Worm (Caenorhabditis elegans): ENCODE results near the gene C28A5.2.

Gene C28A5.2

ce11 chrIII:4449357-4449756, 10.0 kb upstream of the C28A5.2 start (continued):
- TF ChIP-seq nhr-6 (tag; optimal IDR thresholded peaks at IDR 0.05), result no peak
- TF ChIP-seq mdl-1 (tag; optimal IDR thresholded peaks at IDR 0.05), result no peak
- no peak for TF ChIP-seq fos-1 (tag; optimal IDR thresholded peaks at IDR 0.05)
- no peak for TF ChIP-seq ceh-82 (tag; optimal IDR thresholded peaks at IDR 0.05)
- TF ChIP-seq zag-1 (tag; optimal IDR thresholded peaks at IDR 0.05), result no peak
- TF ChIP-seq Y48G9A.11 (GFP tag; IDR thresholded peaks at IDR 0.05), result no peak
- no peak for TF ChIP-seq lin-13 (GFP tag; optimal IDR thresholded peaks at IDR 0.05)
- peak; percentile 46; the same call in 1 of the 2 replicates for TF ChIP-seq daf-19 (GFP tag; conservative IDR thresholded peaks at IDR 0.05)
- TF ChIP-seq dpl-1 (GFP tag; optimal IDR thresholded peaks at IDR 0.05), result no peak
- peak; percentile 6 for TF ChIP-seq hlh-30 (tag; optimal IDR thresholded peaks at IDR 0.05; ENCODE audit: insufficient read depth)
- TF ChIP-seq cey-2 (tag; optimal IDR thresholded peaks at IDR 0.05; ENCODE audit: borderline replicate concordance, insufficient read depth), result no peak
- no peak for TF ChIP-seq zip-2 (tag; optimal IDR thresholded peaks at IDR 0.05)
- TF ChIP-seq nhr-76 (tag; optimal IDR thresholded peaks at IDR 0.05), result no peak

ce11 chrIII:4448029-4448428, 8.7 kb upstream of the C28A5.2 start:
- TF ChIP-seq nhr-6 (tag; optimal IDR thresholded peaks at IDR 0.05), result no peak
- TF ChIP-seq unc-62 (GFP tag; optimal IDR thresholded peaks at IDR 0.05 in 1 of 2), result peak in 1 of 2 experiments; percentile 89
- no peak for TF ChIP-seq unc-62 (tag; optimal IDR thresholded peaks at IDR 0.05)
- peak; percentile 9 for TF ChIP-seq aha-1 (tag)

- TF ChIP-seq unc-39 (tag; optimal IDR thresholded peaks at IDR 0.05) (no peak), T26A8.4 (GFP tag; IDR thresholded peaks at IDR 0.05) (no peak), mes-2 (tag; optimal IDR thresholded peaks at IDR 0.05; ENCODE audit: poor library complexity, severe bottlenecking) (no peak), daf-8 (GFP tag; IDR thresholded peaks at IDR 0.05) (no peak), ceh-28 (tag; optimal IDR thresholded peaks at IDR 0.05) (no peak), zag-1 (tag; optimal IDR thresholded peaks at IDR 0.05) (no peak), aha-1 (tag) (peak; percentile 9), dmd-9 (GFP tag; IDR thresholded peaks at IDR 0.05) (no peak)
These were observed 5.1 kb upstream of the C28A5.2 start for ce11 chrIII:4444492-4444891.

ce11 chrIII:4441781-4442180, 2.4 kb upstream of the C28A5.2 start, which contains the start of gene nex-3:
Gene nex-3 (plus strand): TSS chrIII:4442081.
- TF ChIP-seq madf-9 (GFP tag; conservative IDR thresholded peaks at IDR 0.05) (no peak), ceh-82 (tag; optimal IDR thresholded peaks at IDR 0.05) (no peak), dve-1 (tag; optimal IDR thresholded peaks at IDR 0.05; ENCODE audit: insufficient read depth) (no peak), attf-4 (tag; optimal IDR thresholded peaks at IDR 0.05) (no peak), snpc-1.2 (GFP tag; IDR thresholded peaks at IDR 0.05) (no peak), unc-62 (GFP tag; optimal IDR thresholded peaks at IDR 0.05 in 1 of 2) (no peak), unc-62 (tag; optimal IDR thresholded peaks at IDR 0.05) (no peak), sdz-12 (GFP tag; optimal IDR thresholded peaks at IDR 0.05) (no peak)

ce11 chrIII:4435262-4435661, 4.1 kb downstream of the C28A5.2 start:
- TF ChIP-seq dmd-8 (GFP tag; IDR thresholded peaks at IDR 0.05) (peak; percentile 34; the same call in 1 of the 2 replicates), nhr-28 (tag; optimal IDR thresholded peaks at IDR 0.05) (no peak), aha-1 (tag) (peak; percentile 82), nhr-237 (tag; optimal IDR thresholded peaks at IDR 0.05) (no peak), lin-13 (GFP tag; optimal IDR thresholded peaks at IDR 0.05) (no peak), tag-97 (GFP tag; IDR thresholded peaks at IDR 0.05) (no peak), dmd-9 (GFP tag; IDR thresholded peaks at IDR 0.05) (peak; percentile 63; the same call in 1 of the 2 replicates)

- TF ChIP-seq nhr-76 (tag; optimal IDR thresholded peaks at IDR 0.05) (no peak), dmd-9 (GFP tag; IDR thresholded peaks at IDR 0.05) (0 out of 2 replicates have a peak, but pooled peaks have one; percentile 6), mes-2 (tag; optimal IDR thresholded peaks at IDR 0.05; ENCODE audit: poor library complexity, severe bottlenecking) (peak; percentile 23), nhr-237 (tag; optimal IDR thresholded peaks at IDR 0.05) (no peak), lim-7 (GFP tag; IDR thresholded peaks at IDR 0.05) (no peak), F49E8.2 (tag; optimal IDR thresholded peaks at IDR 0.05; ENCODE audit: borderline replicate concordance) (peak; percentile 30), Y48G9A.11 (GFP tag; IDR thresholded peaks at IDR 0.05) (peak; percentile 46; the same call in 1 of the 2 replicates), unc-130 (GFP tag; optimal IDR thresholded peaks at IDR 0.05) (peak; percentile 79), aha-1 (tag) (peak; percentile 70), lin-13 (GFP tag; optimal IDR thresholded peaks at IDR 0.05) (no peak), daf-19 (GFP tag; conservative IDR thresholded peaks at IDR 0.05) (0 out of 2 replicates have a peak, but pooled peaks have one; percentile 10), zfp-2 (tag; optimal IDR thresholded peaks at IDR 0.05) (no peak)
These were observed 5.0 kb downstream of the C28A5.2 start, which contains the start of gene C28A5.1 for ce11 chrIII:4434294-4434781. Gene C28A5.1 (minus strand): TSS chrIII:4434344.
